Fruit fly (Drosophila melanogaster) whole organism, pupa: ENCODE data around the gene CG15572.

ENCODE experiments used
- CG10348 ChIP-seq: fragments of 200-800 bp; sonication (Bioruptor generic); IDR thresholded peaks from 2 replicates; pipeline ENCODE4 v1.3.6; 2022; ENCODE audit warnings: missing biosample characterization, missing genetic modification characterization
- CG12605 ChIP-seq: fragments of 200-800 bp; sonication (Bioruptor generic); IDR thresholded peaks from 2 replicates; pipeline ENCODE4 v1.3.6; 2022; ENCODE audit warnings: missing biosample characterization, missing genetic modification characterization
- CG13204 ChIP-seq: fragments of 200-800 bp; sonication (Bioruptor generic); optimal IDR thresholded peaks from 2 replicates; lab custom pipeline; 2018; ENCODE audit warnings: missing biosample characterization, mild to moderate bottlenecking, missing genetic modification characterization, moderate library complexity
- CG14655 ChIP-seq: fragments of 200-800 bp; sonication (Bioruptor generic); optimal IDR thresholded peaks from 3 replicates; lab custom pipeline; 2017; ENCODE audit warnings: mild to moderate bottlenecking, missing biosample characterization, missing genetic modification reagents, missing genetic modification characterization
- CG15710 ChIP-seq: fragments of 200-800 bp; sonication (Bioruptor generic); optimal IDR thresholded peaks from 2 replicates; lab custom pipeline; 2018; ENCODE audit warnings: missing biosample characterization, mild to moderate bottlenecking, missing genetic modification characterization, moderate library complexity
- CG17806 ChIP-seq: fragments of 200-800 bp; sonication (Bioruptor generic); optimal IDR thresholded peaks from 2 replicates; lab custom pipeline; 2018; ENCODE audit warnings: missing biosample characterization, mild to moderate bottlenecking, missing genetic modification characterization, moderate library complexity
- CG32121 ChIP-seq: fragments of 200-800 bp; sonication (Bioruptor generic); IDR thresholded peaks from 2 replicates; pipeline ENCODE4 v1.3.6; 2022; ENCODE audit warnings: missing biosample characterization, missing genetic modification characterization
- CG34367 ChIP-seq: fragments of 200-800 bp; sonication (Bioruptor generic); optimal IDR thresholded peaks from 2 replicates; lab custom pipeline; 2018; ENCODE audit warnings: missing biosample characterization, mild to moderate bottlenecking, missing genetic modification characterization
- CG4496 ChIP-seq: fragments of 200-800 bp; sonication (Bioruptor generic); IDR thresholded peaks from 3 replicates; pipeline ENCODE4 v1.3.6; 2022; ENCODE audit warnings: missing biosample characterization, missing genetic modification characterization
- CG8159 ChIP-seq: fragments of 200-800 bp; sonication (Bioruptor generic); optimal IDR thresholded peaks from 3 replicates; lab custom pipeline; 2018; ENCODE audit warnings: missing biosample characterization, mild to moderate bottlenecking, missing genetic modification characterization, moderate library complexity
- CG8301 ChIP-seq: fragments of 200-800 bp; sonication (Bioruptor generic); optimal IDR thresholded peaks from 2 replicates; lab custom pipeline; 2018; ENCODE audit warnings: missing biosample characterization, mild to moderate bottlenecking, missing genetic modification characterization
- CG9948 ChIP-seq: fragments of 200-800 bp; sonication (Bioruptor generic); optimal IDR thresholded peaks from 2 replicates; lab custom pipeline; 2018; ENCODE audit warnings: missing biosample characterization, mild to moderate bottlenecking, missing genetic modification characterization, moderate library complexity
- D1 ChIP-seq: fragments of 200-800 bp; sonication (Bioruptor generic); optimal IDR thresholded peaks from 2 replicates; lab custom pipeline; 2018; ENCODE audit warnings: missing biosample characterization, mild to moderate bottlenecking, missing genetic modification characterization, moderate library complexity
- EcR ChIP-seq: fragments of 200-800 bp; sonication (Bioruptor generic); optimal IDR thresholded peaks from 3 replicates; lab custom pipeline; 2019; ENCODE audit warnings: missing biosample characterization, missing genetic modification characterization, mild to moderate bottlenecking, moderate library complexity, missing genetic modification reagents
- Ets98B ChIP-seq: fragments of 200-800 bp; sonication (Bioruptor generic); IDR thresholded peaks from 2 replicates; pipeline ENCODE4 v1.3.6; 2022; ENCODE audit warnings: missing biosample characterization, missing genetic modification characterization
- Pif1A ChIP-seq: fragments of 200-800 bp; sonication (Bioruptor generic); optimal IDR thresholded peaks from 3 replicates; lab custom pipeline; 2016; ENCODE audit warnings: missing biosample characterization, missing genetic modification characterization
- Pif1B ChIP-seq: fragments of 200-800 bp; sonication (Bioruptor generic); optimal IDR thresholded peaks from 3 replicates; lab custom pipeline; 2016; ENCODE audit warnings: missing biosample characterization, missing genetic modification characterization
- Snoo ChIP-seq: fragments of 200-800 bp; sonication (Bioruptor generic); optimal IDR thresholded peaks from 3 replicates; lab custom pipeline; 2017; ENCODE audit warnings: missing biosample characterization, mild to moderate bottlenecking, missing genetic modification characterization, inconsistent platforms
- fd96Ca ChIP-seq: fragments of 200-800 bp; sonication (Bioruptor generic); IDR thresholded peaks from 3 replicates; pipeline ENCODE4 v1.3.6; 2022; ENCODE audit warnings: missing biosample characterization, missing genetic modification characterization
- gl ChIP-seq: fragments of 200-800 bp; sonication (Bioruptor generic); optimal IDR thresholded peaks from 2 replicates; lab custom pipeline; 2018; ENCODE audit warnings: missing biosample characterization, mild to moderate bottlenecking, missing genetic modification characterization
- rn ChIP-seq: fragments of 200-800 bp; sonication (Bioruptor generic); IDR thresholded peaks from 2 replicates; pipeline ENCODE4 v1.3.6; 2022; ENCODE audit warnings: missing biosample characterization, missing genetic modification characterization

Gene CG15572

DNA sequence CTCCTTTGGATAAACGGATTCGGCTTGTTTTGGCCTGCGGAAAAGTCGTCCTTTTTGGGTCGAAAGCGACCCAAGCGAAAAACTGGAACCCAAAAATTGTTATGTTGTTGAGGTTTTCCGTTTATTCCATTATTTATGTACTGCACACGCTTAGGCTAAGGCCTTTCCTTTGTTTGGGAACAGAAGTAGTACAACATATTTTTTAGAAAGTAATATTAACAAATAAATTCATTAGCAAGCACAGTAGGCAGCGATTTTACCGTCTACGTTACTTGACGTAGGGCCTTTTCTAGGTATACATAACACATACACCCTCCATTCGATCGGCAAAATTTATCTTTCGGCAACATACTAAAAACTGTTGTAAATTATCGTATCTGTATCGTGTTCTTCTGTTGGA lies at the start of gene CG15572:
TSS of gene CG15572 (plus strand) at position 301 of the 400 bp plus-strand sequence.
- TF ChIP-seq CG34367 (no peak), CG10348 (GFP tag; lab: Robert Waterston, UW) (no peak), Pif1A (GFP tag; lab: Kevin White, UChicago) (no peak), CG17806 (tag; lab: Kevin White, UChicago) (no peak), Ets98B (GFP tag; lab: Robert Waterston, UW) (no peak)

DNA sequence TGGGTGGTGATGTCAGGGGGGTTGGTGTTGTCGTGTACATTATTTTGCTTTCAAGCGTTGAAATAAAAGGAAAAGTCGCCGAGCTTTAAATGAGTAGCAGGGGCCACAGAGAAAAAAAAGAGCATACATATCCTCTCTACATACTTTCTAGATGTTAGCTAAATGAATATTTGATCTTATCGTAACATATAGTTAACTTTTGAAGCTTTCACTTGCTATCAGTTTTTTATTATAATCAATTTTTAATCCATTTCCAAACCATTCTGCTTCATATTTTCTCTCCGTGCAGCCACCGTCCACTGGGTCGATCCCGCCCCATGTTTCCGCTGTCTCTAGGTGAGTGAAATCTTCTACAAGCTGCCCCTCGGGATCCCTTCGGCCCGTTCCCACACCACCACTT lies 43.5 kb upstream of the CG15572 start:
- TF ChIP-seq Snoo (tag; lab: Kevin White, UChicago) (no peak), CG15710 (tag; lab: Kevin White, UChicago) (no peak), CG14655 (GFP tag; lab: Kevin White, UChicago) (no peak), CG12605 (GFP tag; lab: Robert Waterston, UW) (no peak), rn (GFP tag; lab: Robert Waterston, UW) (no peak), CG10348 (GFP tag; lab: Robert Waterston, UW) (no peak), CG32121 (GFP tag; lab: Robert Waterston, UW) (no peak), EcR (no peak), CG8159 (no peak), CG8301 (tag; lab: Kevin White, UChicago) (no peak), CG17806 (tag; lab: Kevin White, UChicago) (no peak), D1 (tag; lab: Kevin White, UChicago) (no peak), gl (no peak), CG4496 (no peak), CG9948 (tag; lab: Kevin White, UChicago) (no peak), Pif1B (no peak), CG34367 (no peak), fd96Ca (GFP tag; lab: Robert Waterston, UW) (no peak)

DNA sequence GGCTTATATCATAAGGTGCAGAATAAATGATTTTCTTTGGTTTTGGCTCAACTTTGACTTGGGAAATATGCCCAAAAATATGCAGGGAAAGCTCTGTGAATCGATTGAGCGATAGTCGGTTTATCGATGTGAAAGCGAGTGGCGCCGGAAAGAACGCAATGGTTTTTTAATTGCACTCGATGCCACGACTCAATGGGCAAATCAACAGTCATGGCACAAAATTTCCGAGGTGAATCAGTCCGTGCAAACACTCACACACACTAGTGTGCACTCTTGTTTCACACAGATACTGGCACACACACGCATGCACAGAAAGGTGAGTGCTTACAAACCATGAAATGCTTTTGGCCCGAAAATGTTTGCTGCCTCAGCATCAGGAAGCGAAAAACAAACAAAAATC lies 28.4 kb upstream of the CG15572 start:
- TF ChIP-seq Ets98B (GFP tag; lab: Robert Waterston, UW) (no peak), CG4496 (peak; percentile 73)

DNA sequence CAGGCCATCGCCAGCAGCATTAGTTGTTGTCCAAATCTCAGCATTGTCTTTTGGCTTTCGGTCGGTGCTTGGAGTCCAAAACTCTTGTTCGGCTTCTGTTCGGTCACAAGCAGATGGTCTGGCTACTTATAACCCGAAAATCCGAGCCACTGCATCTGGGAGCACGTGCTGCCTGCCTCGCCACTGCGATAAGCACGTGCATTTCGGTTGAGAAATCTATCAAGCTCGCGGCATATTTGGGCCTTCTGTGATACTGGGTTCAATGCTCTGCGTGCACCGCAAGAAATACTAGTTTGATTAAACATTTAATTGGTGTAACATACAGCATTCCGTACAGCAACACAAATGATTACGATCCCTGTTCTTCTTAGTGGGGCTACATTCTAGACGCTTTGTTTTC lies 25.8 kb upstream of the CG15572 start, which contains the start of gene Femcoat:
TSS of gene Femcoat (minus strand) at position 101 of the 400 bp plus-strand sequence.
- TF ChIP-seq CG12605 (GFP tag; lab: Robert Waterston, UW) (no peak), D1 (tag; lab: Kevin White, UChicago) (no peak), Snoo (tag; lab: Kevin White, UChicago) (no peak), CG34367 (no peak), rn (GFP tag; lab: Robert Waterston, UW) (no peak), CG14655 (GFP tag; lab: Kevin White, UChicago) (no peak), CG8301 (tag; lab: Kevin White, UChicago) (no peak), CG9948 (tag; lab: Kevin White, UChicago) (no peak), Pif1B (no peak), Pif1A (GFP tag; lab: Kevin White, UChicago) (no peak), CG8159 (no peak), CG15710 (tag; lab: Kevin White, UChicago) (no peak)
- TF ChIP-seq, all 21 proteins: peak for 0

DNA sequence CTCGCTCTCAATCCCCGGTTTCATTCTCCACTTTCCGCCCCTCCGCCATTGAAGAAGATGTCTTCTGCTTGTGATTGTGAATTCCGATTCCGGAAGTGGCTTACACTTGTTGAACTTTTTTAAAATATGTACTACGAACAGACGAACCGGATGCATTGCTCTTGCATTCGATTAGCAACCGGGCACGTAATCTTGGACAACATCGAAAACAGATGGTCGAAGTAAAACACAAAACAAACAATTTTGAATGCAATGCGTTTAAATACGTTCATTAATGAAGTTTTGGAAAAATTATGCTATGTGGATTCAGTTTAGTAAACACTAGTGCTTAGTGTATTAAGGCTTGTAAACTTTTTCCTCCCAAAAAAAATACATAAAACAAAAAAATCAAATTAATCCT lies 22.5 kb upstream of the CG15572 start, which contains the start of gene Muc4B:
TSS of gene Muc4B (minus strand) at position 101 of the 400 bp plus-strand sequence.
- TF ChIP-seq CG15710 (tag; lab: Kevin White, UChicago) (no peak), CG34367 (no peak), Pif1A (GFP tag; lab: Kevin White, UChicago) (no peak), CG8159 (no peak), CG9948 (tag; lab: Kevin White, UChicago) (no peak), CG17806 (tag; lab: Kevin White, UChicago) (no peak), CG10348 (GFP tag; lab: Robert Waterston, UW) (no peak), gl (no peak), Pif1B (no peak), fd96Ca (GFP tag; lab: Robert Waterston, UW) (no peak), CG8301 (tag; lab: Kevin White, UChicago) (no peak), CG13204 (GFP tag; lab: Kevin White, UChicago) (no peak), EcR (no peak), CG12605 (GFP tag; lab: Robert Waterston, UW) (no peak), CG4496 (no peak), Ets98B (GFP tag; lab: Robert Waterston, UW) (no peak), CG14655 (GFP tag; lab: Kevin White, UChicago) (no peak), D1 (tag; lab: Kevin White, UChicago) (no peak), CG32121 (GFP tag; lab: Robert Waterston, UW) (no peak), rn (GFP tag; lab: Robert Waterston, UW) (no peak)

DNA sequence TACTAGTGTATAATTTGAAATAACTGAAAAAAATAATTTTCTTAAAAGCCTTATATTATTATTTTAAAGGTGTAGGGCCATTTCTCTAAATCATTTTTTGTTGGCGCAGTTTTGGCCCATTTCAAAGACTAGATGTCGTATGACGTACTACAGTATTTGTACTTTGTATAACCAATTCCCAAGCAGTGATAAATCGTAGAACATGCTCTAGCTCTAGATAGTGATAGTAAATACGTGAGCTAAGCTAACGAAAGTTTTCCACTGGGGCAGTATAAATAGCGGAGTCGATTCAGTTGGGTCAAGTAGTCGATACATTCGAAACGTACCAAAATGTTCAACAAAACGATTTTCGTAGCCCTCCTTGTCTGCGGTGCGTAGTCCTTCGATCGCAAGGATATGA lies 21.5 kb upstream of the CG15572 start, which contains the start of gene CG43134:
TSS of gene CG43134 (plus strand) at position 301 of the 400 bp plus-strand sequence.
- TF ChIP-seq CG17806 (tag; lab: Kevin White, UChicago) (no peak), Ets98B (GFP tag; lab: Robert Waterston, UW) (no peak), gl (no peak)

DNA sequence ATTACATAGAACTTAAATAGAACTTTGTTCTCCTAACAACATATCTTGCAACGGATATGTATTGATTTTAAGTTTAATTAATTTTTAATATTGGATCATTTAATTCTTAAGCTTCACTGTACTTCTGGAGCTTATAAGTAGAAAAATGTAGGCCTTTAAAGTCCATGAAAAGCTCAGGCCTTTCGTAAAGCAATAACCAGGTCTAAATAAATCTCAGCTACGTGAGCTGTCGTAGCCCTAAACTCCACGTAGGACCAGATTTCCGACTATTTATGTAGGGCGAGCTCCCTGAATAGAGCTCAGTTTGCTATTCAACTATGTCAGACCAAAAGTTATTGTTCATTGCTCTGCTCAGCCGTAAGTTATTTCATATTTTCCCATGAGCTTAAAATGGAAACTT lies 20.4 kb upstream of the CG15572 start, which contains the start of gene CG43135:
TSS of gene CG43135 (plus strand) at position 301 of the 400 bp plus-strand sequence.
- TF ChIP-seq fd96Ca (GFP tag; lab: Robert Waterston, UW), result no peak
- TF ChIP-seq CG12605 (GFP tag; lab: Robert Waterston, UW), result no peak
- TF ChIP-seq CG4496, result no peak
- TF ChIP-seq Pif1A (GFP tag; lab: Kevin White, UChicago), result no peak
- TF ChIP-seq CG32121 (GFP tag; lab: Robert Waterston, UW), result no peak
- no peak for TF ChIP-seq gl
- no peak for TF ChIP-seq CG17806 (tag; lab: Kevin White, UChicago)
- TF ChIP-seq CG8301 (tag; lab: Kevin White, UChicago), result no peak
- no peak for TF ChIP-seq rn (GFP tag; lab: Robert Waterston, UW)
- TF ChIP-seq CG15710 (tag; lab: Kevin White, UChicago), result no peak
- no peak for TF ChIP-seq CG13204 (GFP tag; lab: Kevin White, UChicago)
- no peak for TF ChIP-seq Ets98B (GFP tag; lab: Robert Waterston, UW)
- TF ChIP-seq CG9948 (tag; lab: Kevin White, UChicago), result no peak
